Worm (Caenorhabditis elegans): ENCODE data around the gene cct-3.
"Not testable (repeated sequence)": the region's sequence is repeated elsewhere in the genome, so short reads cannot be mapped to it uniquely, and the experiment has no call there.

The cct-3 gene

ce11 chrII:2236352-2236751, 3.0 kb downstream of the cct-3 start:
- no peak for TF ChIP-seq ceh-34 (tag; optimal IDR thresholded peaks at IDR 0.05)
- TF ChIP-seq ama-1 (optimal IDR thresholded peaks at IDR 0.05): no peak
- TF ChIP-seq mec-3 (tag; optimal IDR thresholded peaks at IDR 0.05; ENCODE audit: borderline replicate concordance): no peak
- peak; percentile 1 for TF ChIP-seq ceh-48 (tag; optimal IDR thresholded peaks at IDR 0.05)
- no peak for TF ChIP-seq che-1 (tag; optimal IDR thresholded peaks at IDR 0.05)

- TF ChIP-seq C08G9.2 (tag; optimal IDR thresholded peaks at IDR 0.05): no peak
- no peak for TF ChIP-seq ceh-45 (GFP tag; IDR thresholded peaks at IDR 0.05)
These were observed 10.0 kb downstream of the cct-3 start, which contains the start of gene F54A3.2 for ce11 chrII:2243342-2243741. Gene F54A3.2 (plus strand): TSS chrII:2243642.

ce11 chrII:2251617-2252016, 18.3 kb downstream of the cct-3 start:
- TF ChIP-seq rnt-1 (tag; optimal IDR thresholded peaks at IDR 0.05) (no peak), tbx-2 (tag; optimal IDR thresholded peaks at IDR 0.05) (no peak), gmeb-2 (tag; optimal IDR thresholded peaks at IDR 0.05) (no peak), sdc-2 (tag; optimal IDR thresholded peaks at IDR 0.05) (no peak), fkh-6 (tag; optimal IDR thresholded peaks at IDR 0.05) (no peak), sox-4 (tag; optimal IDR thresholded peaks at IDR 0.05) (no peak), ceh-45 (GFP tag; IDR thresholded peaks at IDR 0.05) (no peak), ceh-22 (tag; optimal IDR thresholded peaks at IDR 0.05) (no peak), dve-1 (tag; optimal IDR thresholded peaks at IDR 0.05) (no peak), ceh-2 (tag; optimal IDR thresholded peaks at IDR 0.05) (no peak), ref-2 (tag; optimal IDR thresholded peaks at IDR 0.05) (no peak), F13H6.1 (tag; optimal IDR thresholded peaks at IDR 0.05) (no peak)

ce11 chrII:2253676-2254075, 20.3 kb downstream of the cct-3 start:
- no peak for TF ChIP-seq gmeb-2 (tag; optimal IDR thresholded peaks at IDR 0.05)
- no peak for TF ChIP-seq rnt-1 (tag; optimal IDR thresholded peaks at IDR 0.05)
- TF ChIP-seq ceh-9 (tag; optimal IDR thresholded peaks at IDR 0.05): no peak
- no peak for TF ChIP-seq ceh-22 (tag; optimal IDR thresholded peaks at IDR 0.05)
- no peak for TF ChIP-seq Y22D7AL.16 (tag; optimal IDR thresholded peaks at IDR 0.05)
- TF ChIP-seq ztf-16 (tag; optimal IDR thresholded peaks at IDR 0.05): no peak
- no peak for TF ChIP-seq dmd-4 (tag; optimal IDR thresholded peaks at IDR 0.05; ENCODE audit: borderline replicate concordance)
- TF ChIP-seq ceh-6 (GFP tag; optimal IDR thresholded peaks at IDR 0.05): no peak
- no peak for TF ChIP-seq fkh-10 (GFP tag; optimal IDR thresholded peaks at IDR 0.05)
- TF ChIP-seq pax-1 (tag; optimal IDR thresholded peaks at IDR 0.05): no peak
- TF ChIP-seq hlh-6 (tag; optimal IDR thresholded peaks at IDR 0.05): no peak
- TF ChIP-seq sox-4 (tag; optimal IDR thresholded peaks at IDR 0.05): no peak
- TF ChIP-seq pha-4 (tag; optimal IDR thresholded peaks at IDR 0.05): no peak
- TF ChIP-seq ets-4 (tag; optimal IDR thresholded peaks at IDR 0.05): no peak
- TF ChIP-seq ttx-3 (tag; optimal IDR thresholded peaks at IDR 0.05): no peak
- TF ChIP-seq unc-86 (tag; optimal IDR thresholded peaks at IDR 0.05): no peak
- TF ChIP-seq unc-42 (tag; optimal IDR thresholded peaks at IDR 0.05): no peak
- TF ChIP-seq fax-1 (tag; optimal IDR thresholded peaks at IDR 0.05): no peak

- not testable (repeated sequence) for TF ChIP-seq ceh-24 (tag; optimal IDR thresholded peaks at IDR 0.05); npax-4 (tag; optimal IDR thresholded peaks at IDR 0.05); unc-3 (GFP tag; conservative IDR thresholded peaks at IDR 0.05); unc-3 (tag; optimal IDR thresholded peaks at IDR 0.05)
These were observed 21.5 kb downstream of the cct-3 start, which contains the start of gene K09F6.3 for ce11 chrII:2254861-2255260. Gene K09F6.3 (plus strand): TSS chrII:2255161.

All from whole organism, late embryonic.